Fruit fly (Drosophila melanogaster) whole organism, embryonic: ENCODE data around the gene Tcs3.

Experiments used
- B-H2 ChIP-seq: fragments of 200-800 bp; sonication (Bioruptor generic); optimal IDR thresholded peaks from 2 replicates; lab custom pipeline; 2018; ENCODE audit warnings: missing biosample characterization, mild to moderate bottlenecking, missing genetic modification characterization
- CG1024 ChIP-seq: fragments of 200-800 bp; sonication (Bioruptor generic); IDR thresholded peaks from 2 replicates; pipeline ENCODE4 v1.3.6; 2022; ENCODE audit warnings: missing biosample characterization, missing genetic modification characterization
- CG10462 ChIP-seq: fragments of 200-800 bp; sonication (Bioruptor generic); optimal IDR thresholded peaks from 2 replicates; lab custom pipeline; 2016; ENCODE audit warnings: missing biosample characterization, missing genetic modification characterization
- CG10543 ChIP-seq: fragments of 200-800 bp; sonication (Bioruptor generic); optimal IDR thresholded peaks from 3 replicates; lab custom pipeline; 2017; ENCODE audit warnings: missing biosample characterization, mild to moderate bottlenecking, missing genetic modification characterization, moderate library complexity
- CG10565 ChIP-seq: fragments of 200-800 bp; sonication (Bioruptor generic); optimal IDR thresholded peaks from 3 replicates; lab custom pipeline; 2016; ENCODE audit warnings: missing biosample characterization, mild to moderate bottlenecking, missing genetic modification characterization
- CG15514 ChIP-seq: fragments of 200-800 bp; sonication (Bioruptor generic); optimal IDR thresholded peaks from 3 replicates; lab custom pipeline; 2017; ENCODE audit warnings: missing biosample characterization, missing genetic modification characterization, mild to moderate bottlenecking, moderate library complexity, missing genetic modification reagents
- CG16813 ChIP-seq: fragments of 200-800 bp; sonication (Bioruptor generic); IDR thresholded peaks from 3 replicates; pipeline ENCODE4 v1.3.6; 2022; ENCODE audit warnings: missing biosample characterization, missing genetic modification characterization; ENCODE audit not compliant: partially characterized antibody
- CG17186 ChIP-seq: fragments of 200-800 bp; sonication (Bioruptor generic); optimal IDR thresholded peaks from 3 replicates; lab custom pipeline; 2017; ENCODE audit warnings: missing biosample characterization, missing genetic modification reagents, missing genetic modification characterization
- CG17829 ChIP-seq: fragments of 200-800 bp; optimal IDR thresholded peaks from 2 replicates; lab custom pipeline; 2019; ENCODE audit warnings: missing biosample characterization, mild to moderate bottlenecking, missing genetic modification characterization, moderate library complexity
- CG2202 ChIP-seq: fragments of 200-800 bp; sonication (Bioruptor generic); optimal IDR thresholded peaks from 2 replicates; lab custom pipeline; 2018; ENCODE audit warnings: missing biosample characterization, mild to moderate bottlenecking, missing genetic modification characterization
- CG31365 ChIP-seq: fragments of 200-800 bp; sonication (Bioruptor generic); optimal IDR thresholded peaks from 2 replicates; lab custom pipeline; 2018; ENCODE audit warnings: missing biosample characterization, mild to moderate bottlenecking, missing genetic modification characterization
- CG34224 ChIP-seq: fragments of 200-800 bp; sonication (Bioruptor generic); IDR thresholded peaks from 3 replicates; pipeline ENCODE4 v1.3.6; 2022; ENCODE audit warnings: missing biosample characterization, missing genetic modification characterization; ENCODE audit not compliant: partially characterized antibody
- CG34376 ChIP-seq: fragments of 200-800 bp; sonication (Bioruptor generic); optimal IDR thresholded peaks from 2 replicates; lab custom pipeline; 2018; ENCODE audit warnings: missing biosample characterization, mild to moderate bottlenecking, missing genetic modification characterization
- CG42726 ChIP-seq: fragments of 200-800 bp; sonication (Bioruptor generic); IDR thresholded peaks from 2 replicates; pipeline ENCODE4 v1.3.6; 2022; ENCODE audit warnings: missing biosample characterization, missing genetic modification characterization; ENCODE audit not compliant: partially characterized antibody
- CG4617 ChIP-seq: fragments of 200-800 bp; sonication (Bioruptor generic); optimal IDR thresholded peaks from 3 replicates; lab custom pipeline; 2016; ENCODE audit warnings: missing biosample characterization, missing genetic modification characterization, borderline replicate concordance
- CG6272 ChIP-seq: fragments of 200-800 bp; sonication (Bioruptor generic); IDR thresholded peaks from 2 replicates; pipeline ENCODE4 v1.3.6; 2022; ENCODE audit warnings: missing biosample characterization, missing genetic modification characterization
- CG7963 ChIP-seq: fragments of 200-800 bp; sonication (Bioruptor generic); IDR thresholded peaks from 3 replicates; pipeline ENCODE4 v1.3.6; 2022; ENCODE audit warnings: missing biosample characterization, missing genetic modification characterization; ENCODE audit not compliant: partially characterized antibody
- CG8290 ChIP-seq, 3 experiments: fragments of 200-800 bp; sonication (Bioruptor generic); optimal IDR thresholded peaks; 2 replicates each; lab custom pipeline; 2016 to 2019; ENCODE audit warnings: missing biosample characterization in 3 of 3, missing genetic modification characterization in 3 of 3, mild to moderate bottlenecking in 2 of 3, moderate library complexity in 1 of 3
- CG9215 ChIP-seq: fragments of 200-800 bp; sonication (Bioruptor generic); IDR thresholded peaks from 2 replicates; pipeline ENCODE4 v1.3.6; 2022; ENCODE audit warnings: missing biosample characterization, missing genetic modification characterization
- CG9437 ChIP-seq: fragments of 200-800 bp; sonication (Bioruptor generic); optimal IDR thresholded peaks from 2 replicates; lab custom pipeline; 2018; ENCODE audit warnings: missing biosample characterization, mild to moderate bottlenecking, missing genetic modification characterization
- Ets97D ChIP-seq: fragments of 200-800 bp; sonication (Bioruptor generic); optimal IDR thresholded peaks from 3 replicates; lab custom pipeline; 2016; ENCODE audit warnings: missing biosample characterization, missing genetic modification characterization
- Fer3 ChIP-seq: fragments of 200-800 bp; sonication (Bioruptor generic); optimal IDR thresholded peaks from 2 replicates; lab custom pipeline; 2018; ENCODE audit warnings: missing biosample characterization, mild to moderate bottlenecking, missing genetic modification characterization, moderate library complexity
- Hand ChIP-seq: fragments of 200-800 bp; sonication (Bioruptor generic); optimal IDR thresholded peaks from 2 replicates; lab custom pipeline; 2017; ENCODE audit warnings: mild to moderate bottlenecking, missing biosample characterization, missing genetic modification reagents, missing genetic modification characterization
- Hey ChIP-seq: fragments of 200-800 bp; sonication (Bioruptor generic); optimal IDR thresholded peaks from 3 replicates; lab custom pipeline; 2018; ENCODE audit warnings: missing biosample characterization, mild to moderate bottlenecking, missing genetic modification characterization
- Meics ChIP-seq: fragments of 200-800 bp; sonication (Bioruptor generic); optimal IDR thresholded peaks from 2 replicates; lab custom pipeline; 2017; ENCODE audit warnings: missing biosample characterization, mild to moderate bottlenecking, missing genetic modification characterization
- Oaz ChIP-seq: fragments of 200-800 bp; sonication (Bioruptor generic); IDR thresholded peaks from 2 replicates; pipeline ENCODE4 v1.3.6; 2022; ENCODE audit warnings: missing biosample characterization, missing genetic modification characterization
- PHDP ChIP-seq: fragments of 200-800 bp; sonication (Bioruptor generic); optimal IDR thresholded peaks from 3 replicates; lab custom pipeline; 2018; ENCODE audit warnings: missing biosample characterization, mild to moderate bottlenecking, missing genetic modification characterization, moderate library complexity
- Pdp1 ChIP-seq, 2 experiments: fragments of 200-800 bp; sonication (Bioruptor generic); optimal IDR thresholded peaks; 3 replicates each; lab custom pipeline; 2016; ENCODE audit warnings: missing biosample characterization in 2 of 2, missing genetic modification characterization in 2 of 2, mild to moderate bottlenecking in 1 of 2, moderate library complexity in 1 of 2
- al ChIP-seq: fragments of 200-800 bp; sonication (Bioruptor generic); IDR thresholded peaks from 2 replicates; pipeline ENCODE4 v1.3.6; 2022; ENCODE audit warnings: missing biosample characterization, missing genetic modification characterization
- cad ChIP-seq: fragments of >200 bp; optimal IDR thresholded peaks from 2 replicates; lab custom pipeline; 2017; ENCODE audit warnings: missing biosample characterization, missing genetic modification characterization
- chinmo ChIP-seq: fragments of 200-800 bp; sonication (Bioruptor generic); IDR thresholded peaks from 4 replicates; pipeline ENCODE4 v1.3.6; 2022; ENCODE audit warnings: missing biosample characterization, missing genetic modification characterization; ENCODE audit not compliant: partially characterized antibody
- exex ChIP-seq: fragments of 200-800 bp; sonication (Bioruptor generic); optimal IDR thresholded peaks from 4 replicates; lab custom pipeline; 2018; ENCODE audit warnings: missing biosample characterization, mild to moderate bottlenecking, missing genetic modification characterization, moderate library complexity
- grn ChIP-seq: fragments of 200-800 bp; sonication (Bioruptor generic); optimal IDR thresholded peaks from 3 replicates; lab custom pipeline; 2017; ENCODE audit warnings: missing biosample characterization, missing genetic modification characterization
- kah ChIP-seq: fragments of 200-800 bp; sonication (Bioruptor generic); optimal IDR thresholded peaks from 2 replicates; lab custom pipeline; 2018; ENCODE audit warnings: missing biosample characterization, mild to moderate bottlenecking, missing genetic modification characterization
- klu ChIP-seq: fragments of 200-800 bp; sonication (Bioruptor generic); IDR thresholded peaks from 2 replicates; pipeline ENCODE4 v1.3.6; 2022; ENCODE audit warnings: missing biosample characterization, missing genetic modification characterization
- lilli ChIP-seq: fragments of 200-800 bp; sonication (Bioruptor generic); optimal IDR thresholded peaks from 3 replicates; lab custom pipeline; 2016; ENCODE audit warnings: missing biosample characterization, missing genetic modification characterization
- mirr ChIP-seq: fragments of 200-800 bp; sonication (Bioruptor generic); optimal IDR thresholded peaks from 3 replicates; lab custom pipeline; 2018; ENCODE audit warnings: missing biosample characterization, mild to moderate bottlenecking, missing genetic modification characterization
- oc ChIP-seq: fragments of 200-800 bp; sonication (Bioruptor generic); optimal IDR thresholded peaks from 2 replicates; lab custom pipeline; 2018; ENCODE audit warnings: missing biosample characterization, mild to moderate bottlenecking, missing genetic modification characterization, moderate library complexity
- ranshi ChIP-seq: fragments of 200-800 bp; sonication (Bioruptor generic); IDR thresholded peaks from 2 replicates; pipeline ENCODE4 v1.3.6; 2022; ENCODE audit warnings: missing biosample characterization, missing genetic modification characterization
- schlank ChIP-seq: fragments of 200-800 bp; sonication (Bioruptor generic); optimal IDR thresholded peaks from 2 replicates; lab custom pipeline; 2018; ENCODE audit warnings: missing biosample characterization, mild to moderate bottlenecking, missing genetic modification characterization
- scrt ChIP-seq: fragments of 200-800 bp; sonication (Bioruptor generic); optimal IDR thresholded peaks from 2 replicates; lab custom pipeline; 2018; ENCODE audit warnings: missing biosample characterization, mild to moderate bottlenecking, missing genetic modification characterization, moderate library complexity
- sna ChIP-seq: fragments of 200-800 bp; sonication (Bioruptor generic); IDR thresholded peaks from 2 replicates; pipeline ENCODE4 v1.3.6; 2022; ENCODE audit warnings: missing biosample characterization, missing genetic modification characterization; ENCODE audit not compliant: partially characterized antibody
- sob ChIP-seq: fragments of 200-800 bp; sonication (Bioruptor generic); IDR thresholded peaks from 2 replicates; pipeline ENCODE4 v1.3.6; 2022; ENCODE audit warnings: missing biosample characterization, missing genetic modification characterization
- sqz ChIP-seq: fragments of 200-800 bp; sonication (Bioruptor generic); optimal IDR thresholded peaks from 3 replicates; lab custom pipeline; 2018; ENCODE audit warnings: missing biosample characterization, mild to moderate bottlenecking, missing genetic modification characterization
- stwl ChIP-seq: fragments of 200-800 bp; sonication (Bioruptor generic); optimal IDR thresholded peaks from 3 replicates; lab custom pipeline; 2018; ENCODE audit warnings: missing biosample characterization, mild to moderate bottlenecking, missing genetic modification characterization, moderate library complexity
- sug ChIP-seq: fragments of 200-800 bp; optimal IDR thresholded peaks from 2 replicates; lab custom pipeline; 2019; ENCODE audit warnings: missing biosample characterization, mild to moderate bottlenecking, missing genetic modification characterization, moderate library complexity
- unpg ChIP-seq: fragments of 200-800 bp; sonication (Bioruptor generic); optimal IDR thresholded peaks from 3 replicates; lab custom pipeline; 2018; ENCODE audit warnings: missing biosample characterization, mild to moderate bottlenecking, missing genetic modification characterization, moderate library complexity
- zen ChIP-seq: fragments of 200-800 bp; sonication (Bioruptor generic); optimal IDR thresholded peaks from 3 replicates; lab custom pipeline; 2018; ENCODE audit warnings: missing biosample characterization, mild to moderate bottlenecking, missing genetic modification characterization, moderate library complexity

Tcs3 gene

DNA sequence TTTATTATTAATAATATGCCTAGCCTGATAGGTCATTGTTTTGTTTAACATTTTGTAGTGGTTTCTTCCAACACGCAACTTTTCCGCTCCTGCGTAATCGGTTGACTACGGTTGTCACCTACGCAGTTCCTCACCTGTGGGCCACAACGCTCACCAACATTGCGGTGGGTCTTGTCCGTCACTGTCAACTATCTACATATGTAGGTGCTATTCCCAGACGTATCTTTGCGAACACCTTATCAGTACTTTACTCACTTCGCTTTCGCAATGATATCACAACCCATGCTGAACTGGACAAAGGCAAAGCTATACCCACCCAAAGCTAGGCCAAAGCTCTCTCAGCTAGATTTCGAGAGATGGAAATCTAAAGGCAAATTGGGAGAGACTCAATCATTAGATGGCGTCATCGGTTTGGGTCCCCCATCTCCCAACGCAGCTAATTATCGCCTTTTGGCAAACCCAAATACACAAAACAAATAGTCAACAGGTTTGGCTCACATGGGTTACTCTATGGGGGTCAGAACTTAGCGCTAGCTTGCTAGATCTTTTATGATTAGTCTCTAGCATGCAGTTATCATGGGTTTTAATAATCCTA is 4.5 kb downstream of the Tcs3 start (continued):
- TF ChIP-seq klu = no peak
- TF ChIP-seq Meics = peak; percentile 25
- TF ChIP-seq CG16813 (GFP tag; lab: Robert Waterston, UW) = no peak
- TF ChIP-seq CG2202 (tag; lab: Kevin White, UChicago) = no peak
- TF ChIP-seq Oaz (GFP tag; lab: Robert Waterston, UW) = no peak
- peak; percentile 48 for TF ChIP-seq CG15514 (GFP tag; lab: Kevin White, UChicago)
- TF ChIP-seq CG10543 (GFP tag; lab: Kevin White, UChicago) = peak; percentile 11
- TF ChIP-seq ranshi = no peak
- no peak for TF ChIP-seq CG4617 (GFP tag; lab: Kevin White, UChicago)
- TF ChIP-seq kah (GFP tag; lab: Kevin White, UChicago) = no peak
- TF ChIP-seq al (GFP tag; lab: Robert Waterston, UW) = no peak
- TF ChIP-seq CG31365 = no peak
- TF ChIP-seq CG34224 (GFP tag; lab: Robert Waterston, UW) = peak; percentile 41; the same call in 1 of the 3 replicates
- no peak for TF ChIP-seq CG8290 (GFP tag; optimal IDR thresholded peaks at IDR 0.05; lab: Kevin White, UChicago)
- TF ChIP-seq CG8290 (tag; optimal IDR thresholded peaks at IDR 0.05; lab: Kevin White, UChicago) = peak in 1 of 2 experiments; percentile 48
- TF ChIP-seq exex = peak; percentile 87
- no peak for TF ChIP-seq Ets97D
- TF ChIP-seq sna (GFP tag; lab: Robert Waterston, UW) = no peak
- no peak for TF ChIP-seq CG10565 (GFP tag; lab: Kevin White, UChicago)
- TF ChIP-seq CG9215 = no peak
- TF ChIP-seq sug = peak; percentile 99
- no peak for TF ChIP-seq sqz (GFP tag; lab: Kevin White, UChicago)
- TF ChIP-seq schlank (tag; lab: Kevin White, UChicago) = peak; percentile 48
- no peak for TF ChIP-seq CG17186 (GFP tag; lab: Kevin White, UChicago)
- no peak for TF ChIP-seq cad (GFP tag; lab: Kevin White, UChicago)
- TF ChIP-seq scrt (GFP tag; lab: Kevin White, UChicago) = peak; percentile 49
- TF ChIP-seq mirr (GFP tag; lab: Kevin White, UChicago) = peak; percentile 97
- peak; percentile 93 for TF ChIP-seq CG34376 (GFP tag; lab: Kevin White, UChicago)
- TF ChIP-seq CG42726 (GFP tag; lab: Robert Waterston, UW) = no peak
- TF ChIP-seq CG1024 (GFP tag; lab: Robert Waterston, UW) = no peak
- no peak for TF ChIP-seq stwl
- TF ChIP-seq Hey (tag; lab: Kevin White, UChicago) = no peak
- TF ChIP-seq Pdp1 (GFP tag; optimal IDR thresholded peaks at IDR 0.05; lab: Kevin White, UChicago) = peak in 1 of 2 experiments; percentile 49
- no peak for TF ChIP-seq CG10462 (GFP tag; lab: Kevin White, UChicago)
- no peak for TF ChIP-seq CG7963 (GFP tag; lab: Robert Waterston, UW)
- TF ChIP-seq zen (tag; lab: Kevin White, UChicago) = no peak
- TF ChIP-seq CG9437 = no peak
- no peak for TF ChIP-seq CG17829 (tag; lab: Kevin White, UChicago)
- TF ChIP-seq unpg (GFP tag; lab: Kevin White, UChicago) = no peak
- no peak for TF ChIP-seq lilli (GFP tag; lab: Kevin White, UChicago)
- peak; percentile 68 for TF ChIP-seq grn (GFP tag; lab: Kevin White, UChicago)
- peak; percentile 4 for TF ChIP-seq Hand (GFP tag; lab: Kevin White, UChicago)
- TF ChIP-seq Fer3 = no peak
- TF ChIP-seq B-H2 (GFP tag; lab: Kevin White, UChicago) = peak; percentile 46
- TF ChIP-seq PHDP (tag; lab: Kevin White, UChicago) = peak; percentile 8
- peak; percentile 83; the same call in 2 of the 4 replicates for TF ChIP-seq chinmo (GFP tag; lab: Robert Waterston, UW)
- TF ChIP-seq sob (GFP tag; lab: Robert Waterston, UW) = no peak
- no peak for TF ChIP-seq CG6272
- no peak for TF ChIP-seq oc (tag; lab: Kevin White, UChicago)
